Fruit fly (Drosophila melanogaster): ENCODE results near the gene Ent3.

dm6 chr3L:12841459-12841858, 12.0 kb upstream of the Ent3 start:
- TF ChIP-seq psq (GFP tag; optimal IDR thresholded peaks at IDR 0.05) (no peak), Jra (GFP tag; optimal IDR thresholded peaks at IDR 0.05) (no peak), pan (optimal IDR thresholded peaks at IDR 0.05) (no peak)
